Worm (Caenorhabditis elegans) whole organism, L1 larva: ENCODE results near the gene C54C6.11.

Experiments used
- Y116A8C.19 ChIP-seq: sonication (generic microtip); optimal IDR thresholded peaks from 2 replicates; lab custom pipeline; 2016; ENCODE audit warnings: missing compliant biosample characterization, missing genetic modification characterization, borderline replicate concordance
- aha-1 ChIP-seq: fragments of 150-350 bp; optimal IDR thresholded peaks from 2 replicates; lab custom pipeline; 2014; ENCODE audit warnings: missing biosample characterization, missing genetic modification characterization
- ceh-63 ChIP-seq: fragments of 200-800 bp; sonication (Bioruptor generic); optimal IDR thresholded peaks from 2 replicates; lab custom pipeline; 2018; ENCODE audit warnings: mild to moderate bottlenecking, missing genetic modification characterization, missing compliant biosample characterization
- ceh-82 ChIP-seq, 3 experiments: fragments of 150-350 bp in 1 of 3; sonication (generic microtip) in 2 of 3; optimal IDR thresholded peaks; 2 replicates each; lab custom pipeline; 2014 to 2017; ENCODE audit warnings: missing biosample characterization in 3 of 3, missing genetic modification characterization in 3 of 3
- dpl-1 ChIP-seq, 3 experiments: fragments of 150-350 bp in 2 of 3; sonication (generic microtip) in 1 of 3; optimal IDR thresholded peaks; 2 replicates each; lab custom pipeline; 2014 to 2017; ENCODE audit warnings: missing biosample characterization in 3 of 3, missing genetic modification characterization in 3 of 3, missing genetic modification reagents in 3 of 3
- efl-1 ChIP-seq, 4 experiments: fragments of 150-350 bp; optimal IDR thresholded peaks in 3 of 4; peaks in 1 of 4; 1 replicate in 1 of 4; 2 replicates in 3 of 4; lab custom pipeline; 2014; ENCODE audit warnings: missing biosample characterization in 2 of 4, missing genetic modification characterization in 2 of 4, missing genetic modification reagents in 2 of 4
- efl-3 ChIP-seq: fragments of 200-800 bp; sonication (Bioruptor generic); optimal IDR thresholded peaks from 2 replicates; lab custom pipeline; 2018; ENCODE audit warnings: mild to moderate bottlenecking, missing genetic modification characterization, missing compliant biosample characterization
- elt-3 ChIP-seq, 6 experiments: fragments of 150-350 bp in 1 of 6; sonication (generic microtip); optimal IDR thresholded peaks; 2 replicates each; lab custom pipeline; 2017 to 2018; ENCODE audit warnings: missing biosample characterization in 6 of 6, missing genetic modification characterization in 6 of 6, inconsistent platforms in 1 of 6
- fkh-8 ChIP-seq: sonication (generic microtip); optimal IDR thresholded peaks from 2 replicates; lab custom pipeline; 2016; ENCODE audit warnings: mild to moderate bottlenecking, missing genetic modification characterization, missing compliant biosample characterization
- fos-1 ChIP-seq: fragments of 150-350 bp; optimal IDR thresholded peaks from 2 replicates; lab custom pipeline; 2014; ENCODE audit warnings: missing biosample characterization, missing genetic modification characterization
- hpl-2 ChIP-seq: fragments of 150-350 bp; optimal IDR thresholded peaks from 2 replicates; lab custom pipeline; 2014; ENCODE audit warnings: missing biosample characterization, missing genetic modification reagents, missing genetic modification characterization
- irx-1 ChIP-seq: sonication (generic microtip); optimal IDR thresholded peaks from 2 replicates; lab custom pipeline; 2016; ENCODE audit warnings: missing genetic modification characterization, missing compliant biosample characterization
- isw-1 ChIP-seq: fragments of 200-800 bp; sonication (Bioruptor generic); IDR thresholded peaks from 2 replicates; pipeline ENCODE4 v1.3.6; 2022; ENCODE audit warnings: missing genetic modification characterization, missing compliant biosample characterization
- lin-14 ChIP-seq: fragments of 200-800 bp; sonication (Bioruptor generic); optimal IDR thresholded peaks from 2 replicates; lab custom pipeline; 2018; ENCODE audit warnings: mild to moderate bottlenecking, missing genetic modification characterization, moderate library complexity, missing compliant biosample characterization
- lin-35 ChIP-seq, 2 experiments: fragments of 150-350 bp; optimal IDR thresholded peaks; 2 replicates each; lab custom pipeline; 2014; ENCODE audit warnings: missing biosample characterization in 2 of 2, missing genetic modification characterization in 2 of 2, missing genetic modification reagents in 2 of 2
- lin-39 ChIP-seq: fragments of 150-350 bp; optimal IDR thresholded peaks from 2 replicates; lab custom pipeline; 2014; ENCODE audit warnings: missing biosample characterization, missing genetic modification reagents, missing genetic modification characterization
- lsy-2 ChIP-seq, 2 experiments: fragments of 150-350 bp; optimal IDR thresholded peaks; 2 replicates each; lab custom pipeline; 2014; ENCODE audit warnings: missing biosample characterization in 2 of 2, missing genetic modification characterization in 2 of 2
- mdl-1 ChIP-seq, 2 experiments: fragments of 150-350 bp; optimal IDR thresholded peaks; 2 replicates each; lab custom pipeline; 2014 to 2017; ENCODE audit warnings: missing biosample characterization in 2 of 2, missing genetic modification characterization in 2 of 2, inconsistent platforms in 1 of 2
- mep-1 ChIP-seq: fragments of 150-350 bp; optimal IDR thresholded peaks from 2 replicates; lab custom pipeline; 2014; ENCODE audit warnings: missing biosample characterization, missing genetic modification characterization
- nhr-11 ChIP-seq: fragments of 150-350 bp; optimal IDR thresholded peaks from 2 replicates; lab custom pipeline; 2014; ENCODE audit warnings: missing biosample characterization, missing genetic modification characterization
- nhr-19 ChIP-seq: fragments of 200-800 bp; sonication (Bioruptor generic); conservative IDR thresholded peaks from 2 replicates; pipeline ENCODE4 v1.3.6; 2022; ENCODE audit warnings: missing genetic modification characterization, missing compliant biosample characterization
- nhr-237 ChIP-seq: fragments of 150-350 bp; optimal IDR thresholded peaks from 2 replicates; lab custom pipeline; 2014; ENCODE audit warnings: missing biosample characterization, missing genetic modification characterization
- nhr-47 ChIP-seq: sonication (generic microtip); optimal IDR thresholded peaks from 2 replicates; lab custom pipeline; 2016; ENCODE audit warnings: mild to moderate bottlenecking, missing genetic modification characterization, moderate library complexity, missing compliant biosample characterization
- nhr-71 ChIP-seq: sonication (generic microtip); optimal IDR thresholded peaks from 2 replicates; lab custom pipeline; 2016; ENCODE audit warnings: mild to moderate bottlenecking, missing genetic modification characterization, moderate library complexity, missing compliant biosample characterization
- nhr-76 ChIP-seq: sonication (generic microtip); optimal IDR thresholded peaks from 2 replicates; lab custom pipeline; 2017; ENCODE audit warnings: missing biosample characterization, missing genetic modification characterization
- nhr-77 ChIP-seq: fragments of 150-350 bp; optimal IDR thresholded peaks from 2 replicates; lab custom pipeline; 2014; ENCODE audit warnings: missing biosample characterization, missing genetic modification characterization
- nhr-90 ChIP-seq: sonication (generic microtip); optimal IDR thresholded peaks from 2 replicates; lab custom pipeline; 2016; ENCODE audit warnings: mild to moderate bottlenecking, missing genetic modification characterization, missing compliant biosample characterization; ENCODE audit not compliant: poor library complexity
- pax-3 ChIP-seq: fragments of 200-800 bp; sonication (Bioruptor generic); optimal IDR thresholded peaks from 2 replicates; lab custom pipeline; 2018; ENCODE audit warnings: mild to moderate bottlenecking, missing genetic modification characterization, moderate library complexity, missing compliant biosample characterization
- rnt-1 ChIP-seq: sonication (generic microtip); optimal IDR thresholded peaks from 2 replicates; lab custom pipeline; 2016; ENCODE audit warnings: mild to moderate bottlenecking, missing genetic modification characterization, moderate library complexity, missing compliant biosample characterization
- snu-23 ChIP-seq: sonication (generic microtip); optimal IDR thresholded peaks from 2 replicates; lab custom pipeline; 2016; ENCODE audit warnings: missing genetic modification characterization, missing compliant biosample characterization
- sox-4 ChIP-seq: sonication (generic microtip); optimal IDR thresholded peaks from 2 replicates; lab custom pipeline; 2016; ENCODE audit warnings: missing genetic modification characterization, missing compliant biosample characterization
- sup-37 ChIP-seq: fragments of 200-800 bp; sonication (Bioruptor generic); optimal IDR thresholded peaks from 2 replicates; lab custom pipeline; 2018; ENCODE audit warnings: mild to moderate bottlenecking, missing genetic modification characterization, missing compliant biosample characterization
- swsn-7 ChIP-seq: sonication (generic microtip); optimal IDR thresholded peaks from 2 replicates; lab custom pipeline; 2016; ENCODE audit warnings: missing genetic modification characterization, missing compliant biosample characterization
- tbx-2 ChIP-seq: sonication (generic microtip); optimal IDR thresholded peaks from 2 replicates; lab custom pipeline; 2016; ENCODE audit warnings: missing genetic modification characterization, missing compliant biosample characterization
- unc-30 ChIP-seq: sonication (generic microtip); optimal IDR thresholded peaks from 2 replicates; lab custom pipeline; 2017; ENCODE audit warnings: missing biosample characterization, missing genetic modification characterization
- unc-62 ChIP-seq: fragments of 150-350 bp; optimal IDR thresholded peaks from 2 replicates; lab custom pipeline; 2014; ENCODE audit warnings: missing biosample characterization, missing genetic modification reagents, missing genetic modification characterization
- unc-86 ChIP-seq: sonication (generic microtip); optimal IDR thresholded peaks from 2 replicates; lab custom pipeline; 2016; ENCODE audit warnings: missing genetic modification characterization, missing compliant biosample characterization
- unc-98 ChIP-seq: fragments of 200-800 bp; sonication (Bioruptor generic); IDR thresholded peaks from 2 replicates; pipeline ENCODE4 v1.3.6; 2022; ENCODE audit warnings: missing genetic modification characterization, missing compliant biosample characterization
- vab-15 ChIP-seq: sonication (generic microtip); optimal IDR thresholded peaks from 2 replicates; lab custom pipeline; 2017; ENCODE audit warnings: missing genotype, mild to moderate bottlenecking, missing genetic modification characterization, missing compliant biosample characterization
- zag-1 ChIP-seq: fragments of 150-350 bp; optimal IDR thresholded peaks from 2 replicates; lab custom pipeline; 2014; ENCODE audit warnings: missing biosample characterization, missing genetic modification characterization
- zip-4 ChIP-seq: fragments of 200-800 bp; sonication (Bioruptor generic); optimal IDR thresholded peaks from 2 replicates; lab custom pipeline; 2018; ENCODE audit warnings: mild to moderate bottlenecking, missing genetic modification characterization, moderate library complexity, missing compliant biosample characterization
- ztf-11 ChIP-seq, 2 experiments: sonication (generic microtip); optimal IDR thresholded peaks; 2 replicates each; lab custom pipeline; 2016 to 2017; ENCODE audit warnings: missing genetic modification characterization in 2 of 2, missing biosample characterization in 1 of 2, missing compliant biosample characterization in 1 of 2
- ztf-4 ChIP-seq: fragments of 150-350 bp; optimal IDR thresholded peaks from 2 replicates; lab custom pipeline; 2014; ENCODE audit warnings: missing biosample characterization, missing genetic modification characterization

C54C6.11 gene

DNA sequence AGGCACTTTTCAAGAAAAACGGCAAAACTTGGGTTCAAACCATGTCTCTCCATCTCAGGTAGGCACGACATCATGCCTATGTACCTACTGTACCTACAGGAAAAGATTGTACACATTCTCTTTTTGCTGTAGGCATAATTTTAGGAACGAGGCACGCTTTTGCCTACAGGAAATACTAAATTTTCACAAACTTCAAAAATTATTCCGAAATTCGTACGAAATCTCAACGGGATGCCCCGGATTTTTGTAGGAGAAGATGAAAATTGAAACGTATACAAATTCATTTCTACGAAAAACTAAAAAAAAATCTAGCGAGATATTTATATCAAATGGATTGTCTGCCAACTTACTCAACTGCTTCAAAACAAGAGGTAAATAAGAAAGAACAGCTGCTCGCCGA is at the start of gene C54C6.11:
Gene C54C6.11 (plus strand): TSS at position 301 of the 400 bp plus-strand sequence.
- TF ChIP-seq lin-39 (no peak), dpl-1 (GFP tag; optimal IDR thresholded peaks at IDR 0.05; lab: Kevin White, UChicago) (no peak), elt-3 (tag; optimal IDR thresholded peaks at IDR 0.05; lab: Kevin White, UChicago) (no peak), unc-30 (tag; lab: Kevin White, UChicago) (no peak), pax-3 (tag; lab: Kevin White, UChicago) (no peak), nhr-19 (GFP tag; lab: Robert Waterston, UW) (no peak), fos-1 (tag; lab: Kevin White, UChicago) (no peak), unc-86 (no peak), Y116A8C.19 (tag; lab: Kevin White, UChicago) (no peak), aha-1 (tag; lab: Kevin White, UChicago) (no peak)
- TF ChIP-seq, all 84 proteins: peak for 0

DNA sequence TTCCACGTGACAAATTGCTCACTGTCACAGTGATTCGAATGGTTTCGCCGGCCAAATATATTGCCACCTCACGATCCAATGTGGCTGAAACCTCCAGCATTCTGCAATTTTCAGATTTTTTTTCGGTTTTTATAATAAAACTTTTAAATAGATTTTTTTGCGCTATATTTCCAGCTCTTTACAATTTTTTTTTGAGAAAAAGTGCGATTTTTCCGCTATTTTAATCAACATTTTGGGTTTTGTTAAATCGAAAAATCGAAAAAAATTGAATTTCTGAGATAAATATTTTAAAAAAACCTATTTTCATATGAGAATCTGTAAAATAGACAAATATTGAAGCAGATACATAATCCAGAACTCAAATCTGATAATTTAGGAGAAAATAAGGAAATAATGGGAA is 49.2 kb upstream of the C54C6.11 start, which contains the start of gene M01F1.9:
Gene M01F1.9 (minus strand): TSS at position 101 of the 400 bp plus-strand sequence.
- TF ChIP-seq unc-62 (GFP tag; lab: Kevin White, UChicago) (no peak), aha-1 (tag; lab: Kevin White, UChicago) (no peak), nhr-11 (tag; lab: Kevin White, UChicago) (no peak), zag-1 (tag; lab: Kevin White, UChicago) (no peak), efl-1 (optimal IDR thresholded peaks at IDR 0.05; lab: Kevin White, UChicago) (no peak), efl-1 (GFP tag; optimal IDR thresholded peaks at IDR 0.05 in 1 of 2; lab: Kevin White, UChicago) (peak in 1 of 2 experiments; percentile 54), nhr-19 (GFP tag; lab: Robert Waterston, UW) (no peak)

DNA sequence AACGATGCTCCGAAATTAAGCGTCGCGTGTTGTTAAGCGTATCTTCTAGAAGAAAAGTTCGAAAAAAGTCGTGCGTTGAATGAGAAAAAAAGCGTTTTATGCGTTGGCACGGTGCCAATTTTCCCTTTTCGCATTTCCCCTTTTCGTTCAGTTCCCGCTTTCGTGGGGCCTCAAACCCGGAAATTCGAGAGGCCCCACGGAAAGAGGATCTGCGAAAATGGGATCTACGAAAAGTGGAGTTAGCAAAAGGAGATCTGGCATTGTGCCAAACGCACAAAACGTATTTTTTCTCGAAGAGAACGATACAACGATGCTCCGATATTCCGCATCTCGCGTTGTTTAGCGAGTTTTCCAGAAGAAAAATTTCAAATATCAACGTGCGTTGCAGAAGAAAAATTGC is 48.3 kb upstream of the C54C6.11 start:
- TF ChIP-seq efl-1 (optimal IDR thresholded peaks at IDR 0.05; lab: Kevin White, UChicago) (peak; percentile 22 to 80), efl-1 (GFP tag; optimal IDR thresholded peaks at IDR 0.05 in 1 of 2; lab: Kevin White, UChicago) (peak; percentile 1 to 39), zip-4 (no peak), mdl-1 (tag; optimal IDR thresholded peaks at IDR 0.05; lab: Kevin White, UChicago) (no peak), nhr-90 (tag; lab: Kevin White, UChicago) (peak; percentile 45), lin-14 (GFP tag; lab: Kevin White, UChicago) (no peak), ztf-11 (tag; optimal IDR thresholded peaks at IDR 0.05; lab: Kevin White, UChicago) (peak in 1 of 2 experiments; percentile 54), nhr-76 (tag; lab: Kevin White, UChicago) (no peak), ceh-82 (tag; optimal IDR thresholded peaks at IDR 0.05; lab: Kevin White, UChicago) (peak in 2 of 3 experiments; percentile 5 to 18), nhr-71 (peak; percentile 33), sup-37 (GFP tag; lab: Kevin White, UChicago) (no peak), vab-15 (tag; lab: Kevin White, UChicago) (peak; percentile 65), tbx-2 (peak; percentile 42), fos-1 (tag; lab: Kevin White, UChicago) (no peak), ceh-63 (GFP tag; lab: Kevin White, UChicago) (peak; percentile 20), unc-98 (GFP tag; lab: Robert Waterston, UW) (peak; percentile 78), swsn-7 (peak; percentile 3), snu-23 (GFP tag; lab: Kevin White, UChicago) (no peak), hpl-2 (GFP tag; lab: Kevin White, UChicago) (no peak), irx-1 (tag; lab: Kevin White, UChicago) (no peak), fkh-8 (peak; percentile 23), nhr-77 (tag; lab: Kevin White, UChicago) (no peak), nhr-47 (tag; lab: Kevin White, UChicago) (peak; percentile 52), lin-35 (GFP tag; optimal IDR thresholded peaks at IDR 0.05; lab: Kevin White, UChicago) (no peak), nhr-11 (tag; lab: Kevin White, UChicago) (no peak), rnt-1 (tag; lab: Kevin White, UChicago) (peak; percentile 60), unc-86 (peak; percentile 31), efl-3 (no peak), isw-1 (peak; percentile 31), nhr-237 (tag; lab: Kevin White, UChicago) (no peak), mep-1 (tag; lab: Kevin White, UChicago) (no peak), sox-4 (tag; lab: Kevin White, UChicago) (no peak), ztf-4 (tag; lab: Kevin White, UChicago) (no peak), nhr-19 (GFP tag; lab: Robert Waterston, UW) (peak; percentile 40; the same call in 1 of the 2 replicates), lsy-2 (tag; optimal IDR thresholded peaks at IDR 0.05; lab: Kevin White, UChicago) (peak in 1 of 2 experiments; percentile 18), pax-3 (tag; lab: Kevin White, UChicago) (peak; percentile 39)
